Worm (Caenorhabditis elegans) whole organism, L4/young adult: Measurements from ENCODE around the gene W06H8.6.

Experiments
- W03F9.2 ChIP-seq: fragments of 150-350 bp; optimal IDR thresholded peaks from 2 replicates; lab custom pipeline; 2014; ENCODE audit warnings: missing biosample characterization, missing genetic modification characterization
- dao-5 ChIP-seq: sonication (generic microtip); optimal IDR thresholded peaks from 2 replicates; lab custom pipeline; 2016; ENCODE audit warnings: missing genotype, missing genetic modification characterization, moderate library complexity, missing compliant biosample characterization

ce11 chrV:6211509-6211908 is 15.3 kb downstream of the W06H8.6 start:
- TF ChIP-seq dao-5 (tag; lab: Kevin White, UChicago) = no peak
- TF ChIP-seq W03F9.2 = no peak
